Worm (Caenorhabditis elegans) whole organism, midembryonic: ENCODE results near the gene str-252.

Experiments
- klf-2 ChIP-seq: fragments of 200-800 bp; sonication (Bioruptor generic); conservative IDR thresholded peaks from 2 replicates; pipeline ENCODE4 v1.3.6; 2022; ENCODE audit warnings: missing genetic modification reagents, missing genetic modification characterization, missing compliant biosample characterization
- ref-1 ChIP-seq: fragments of 200-800 bp; sonication (Bioruptor generic); conservative IDR thresholded peaks from 2 replicates; pipeline ENCODE4 v1.3.6; 2022; ENCODE audit warnings: missing genetic modification reagents, missing genetic modification characterization, missing compliant biosample characterization
- ztf-23 ChIP-seq: fragments of 200-800 bp; sonication (Bioruptor generic); IDR thresholded peaks from 2 replicates; pipeline ENCODE4 v1.3.6; 2022; ENCODE audit warnings: missing genetic modification reagents, missing genetic modification characterization, missing compliant biosample characterization

DNA sequence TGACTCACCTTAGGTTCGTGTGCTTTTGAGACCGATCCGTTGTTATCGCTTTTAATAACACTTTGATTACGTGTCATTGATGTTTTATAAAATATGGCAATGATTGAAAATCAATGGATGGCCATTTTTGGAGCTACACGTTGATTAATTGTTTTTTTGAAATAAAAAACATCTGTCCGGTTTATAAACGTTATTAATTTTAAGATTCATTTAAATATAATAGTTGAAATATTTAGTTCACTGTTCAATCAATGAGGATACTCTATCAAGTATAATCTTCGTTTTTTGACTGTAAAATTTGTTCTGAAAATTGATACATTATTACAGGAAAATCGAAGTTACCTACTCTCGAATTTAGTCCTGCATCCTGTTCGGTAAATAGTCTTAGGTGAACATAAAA is 42.0 kb downstream of the str-252 start, which contains the start of gene R10D12.10:
- no peak for TF ChIP-seq klf-2 (GFP tag; lab: Robert Waterston, UW)
- no peak for TF ChIP-seq ztf-23 (GFP tag; lab: Robert Waterston, UW)
- TF ChIP-seq ref-1 (GFP tag; lab: Robert Waterston, UW) = no peak
